Fruit fly (Drosophila melanogaster): ENCODE measurements around the gene CG43739.
A peak's percentile ranks its signal among the peaks of the same experiment; 100 is the strongest.

The CG43739 gene

dm6 chr2L:20822025-20822371, 96.7 kb downstream of the CG43739 start (continued):
- TF ChIP-seq ERR (GFP tag; optimal IDR thresholded peaks at IDR 0.05) (peak; percentile 26), CG13287 (GFP tag; IDR thresholded peaks at IDR 0.05; ENCODE audit: partially characterized antibody) (no peak), en (GFP tag; optimal IDR thresholded peaks at IDR 0.05) (no peak), CG17802 (tag; optimal IDR thresholded peaks at IDR 0.05) (no peak), nmo (GFP tag; optimal IDR thresholded peaks at IDR 0.05) (no peak), NFAT (GFP tag; IDR thresholded peaks at IDR 0.05) (no peak), CG5245 (GFP tag; optimal IDR thresholded peaks at IDR 0.05) (no peak), CG13123 (GFP tag; optimal IDR thresholded peaks at IDR 0.05) (no peak), disco-r (GFP tag; optimal IDR thresholded peaks at IDR 0.05) (peak; percentile 13), tio (GFP tag; optimal IDR thresholded peaks at IDR 0.05) (no peak), Kr (GFP tag; optimal IDR thresholded peaks at IDR 0.05) (no peak), Myb (GFP tag; optimal IDR thresholded peaks at IDR 0.05) (no peak), shn (GFP tag; optimal IDR thresholded peaks at IDR 0.05) (no peak), CG9437 (GFP tag; optimal IDR thresholded peaks at IDR 0.05) (no peak), Hr78 (GFP tag; optimal IDR thresholded peaks at IDR 0.05) (peak in 1 of 2 experiments; percentile 56), CG6683 (GFP tag; optimal IDR thresholded peaks at IDR 0.05) (no peak), CG5180 (GFP tag; optimal IDR thresholded peaks at IDR 0.05) (no peak), CG1647 (GFP tag; optimal IDR thresholded peaks at IDR 0.05) (no peak), HmgZ (tag; optimal IDR thresholded peaks at IDR 0.05) (no peak), D19A (tag; optimal IDR thresholded peaks at IDR 0.05) (no peak), toy (GFP tag; IDR thresholded peaks at IDR 0.05) (no peak), esg (GFP tag; conservative IDR thresholded peaks at IDR 0.05) (no peak), Xrp1 (GFP tag; IDR thresholded peaks at IDR 0.05) (no peak), Med (GFP tag) (peak; percentile 12), Hr3 (GFP tag; optimal IDR thresholded peaks at IDR 0.05) (no peak), phol (tag; optimal IDR thresholded peaks at IDR 0.05) (peak; percentile 10), pzg (GFP tag; optimal IDR thresholded peaks at IDR 0.05) (no peak), chif (GFP tag; optimal IDR thresholded peaks at IDR 0.05) (no peak), CG12942 (GFP tag; optimal IDR thresholded peaks at IDR 0.05) (no peak), CG11504 (tag; optimal IDR thresholded peaks at IDR 0.05) (peak; percentile 88), klu (GFP tag; IDR thresholded peaks at IDR 0.05) (no peak), gcm2 (GFP tag; optimal IDR thresholded peaks at IDR 0.05) (no peak), CG11085 (GFP tag; IDR thresholded peaks at IDR 0.05) (no peak), ken (GFP tag; IDR thresholded peaks at IDR 0.05) (0 out of 3 replicates have a peak, but pooled peaks have one; percentile 7), kah (GFP tag; optimal IDR thresholded peaks at IDR 0.05) (no peak), CG8924 (tag; optimal IDR thresholded peaks at IDR 0.05) (no peak), Asciz (GFP tag; optimal IDR thresholded peaks at IDR 0.05) (no peak), CG17328 (GFP tag; IDR thresholded peaks at IDR 0.05) (no peak), YL-1 (GFP tag; optimal IDR thresholded peaks at IDR 0.05) (no peak), vfl (GFP tag; optimal IDR thresholded peaks at IDR 0.05) (no peak), CG12155 (GFP tag; optimal IDR thresholded peaks at IDR 0.05) (no peak), tin (GFP tag; optimal IDR thresholded peaks at IDR 0.05) (no peak), CG10366 (GFP tag; IDR thresholded peaks at IDR 0.05) (no peak), CG30020 (tag; optimal IDR thresholded peaks at IDR 0.05) (no peak), BEAF-32 (GFP tag; optimal IDR thresholded peaks at IDR 0.05) (no peak)
